Worm (Caenorhabditis elegans): ENCODE data around the gene nos-1.

DNA sequence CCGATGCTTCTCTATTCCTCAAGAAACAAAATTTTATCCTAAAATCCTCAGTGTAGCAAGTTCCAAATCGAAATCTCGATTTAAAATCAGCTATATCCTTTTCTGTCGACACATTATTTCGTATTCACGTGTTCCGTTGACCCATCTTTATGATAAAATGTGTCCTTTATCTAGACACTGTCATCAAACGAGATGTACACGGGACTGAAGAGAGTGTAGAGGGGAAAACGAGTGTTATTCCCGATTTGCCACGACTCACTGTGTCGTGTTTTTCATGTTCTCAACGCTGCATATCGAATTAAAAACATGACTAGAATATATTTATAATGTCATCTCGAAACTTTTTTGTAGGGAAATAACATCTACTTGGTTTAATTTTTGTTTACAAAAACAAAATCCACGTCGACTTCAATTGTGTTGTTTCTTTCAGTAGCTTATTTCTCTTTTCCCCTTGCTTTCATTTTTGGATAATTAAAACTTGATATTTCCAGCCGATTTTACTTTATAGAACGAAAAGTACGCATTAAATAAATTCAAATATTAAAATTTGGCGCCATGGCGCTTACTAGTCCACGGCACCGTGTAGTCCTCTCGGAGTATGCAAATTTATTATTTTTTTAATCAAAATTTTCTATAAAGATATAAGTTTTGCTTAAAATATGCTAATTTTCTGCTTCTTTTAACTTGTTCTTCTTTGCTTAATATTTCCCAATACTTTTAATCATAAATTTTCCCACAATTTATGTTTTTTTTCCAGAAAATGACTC lies 27.0 kb downstream of the nos-1 start, which contains the start of gene metr-1:
- no peak for TF ChIP-seq ZK546.5 (tag; optimal IDR thresholded peaks at IDR 0.05)
- TF ChIP-seq lin-39 (tag; optimal IDR thresholded peaks at IDR 0.05), result no peak
- TF ChIP-seq nhr-12 (tag; optimal IDR thresholded peaks at IDR 0.05), result no peak
- no peak for TF ChIP-seq R02D3.7 (tag; optimal IDR thresholded peaks at IDR 0.05)
- peak; percentile 60 for TF ChIP-seq nhr-21 (tag; optimal IDR thresholded peaks at IDR 0.05)
- no peak for TF ChIP-seq nhr-77 (tag; optimal IDR thresholded peaks at IDR 0.05)
- no peak for TF ChIP-seq egl-27 (tag; optimal IDR thresholded peaks at IDR 0.05)
- TF ChIP-seq fos-1 (tag; optimal IDR thresholded peaks at IDR 0.05), result peak; percentile 68
- no peak for TF ChIP-seq nhr-23 (tag; optimal IDR thresholded peaks at IDR 0.05)
- TF ChIP-seq ama-1 (optimal IDR thresholded peaks at IDR 0.05), result peak; percentile 46
- no peak for TF ChIP-seq ztf-4 (tag; optimal IDR thresholded peaks at IDR 0.05)
- TF ChIP-seq lin-11 (tag; optimal IDR thresholded peaks at IDR 0.05), result no peak
- no peak for TF ChIP-seq mdl-1 (tag; optimal IDR thresholded peaks at IDR 0.05)
